Worm (Caenorhabditis elegans): ENCODE measurements around the gene immp-1.
A peak's percentile ranks its signal among the peaks of the same experiment; 100 is the strongest.

Gene immp-1

DNA sequence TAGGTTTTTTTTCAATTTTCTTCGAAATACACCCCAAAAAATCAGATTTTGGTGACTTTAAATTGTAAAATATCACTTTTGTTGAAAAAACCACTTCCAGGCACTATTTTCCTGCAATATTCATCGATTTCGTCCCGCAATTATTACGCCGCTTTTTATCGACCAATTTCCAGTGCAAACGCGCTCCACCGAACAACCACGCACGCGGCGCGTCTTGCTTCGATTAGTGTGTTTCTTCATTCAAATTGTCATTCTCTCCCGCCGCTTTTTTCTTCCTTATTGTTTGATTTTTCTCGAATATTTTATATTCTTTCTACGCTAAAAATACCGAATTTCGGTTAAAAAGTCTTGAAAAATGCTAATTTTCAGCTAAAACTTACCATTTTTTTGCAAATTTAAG is 50.9 kb downstream of the immp-1 start (continued):
- TF ChIP-seq dmd-4 (tag; optimal IDR thresholded peaks at IDR 0.05; ENCODE audit: borderline replicate concordance), result no peak
- peak; percentile 58 for TF ChIP-seq unc-42 (tag; optimal IDR thresholded peaks at IDR 0.05)
- no peak for TF ChIP-seq madf-2 (tag; optimal IDR thresholded peaks at IDR 0.05)
- TF ChIP-seq ceh-34 (tag; optimal IDR thresholded peaks at IDR 0.05), result peak; percentile 23
- no peak for TF ChIP-seq ztf-16 (tag; optimal IDR thresholded peaks at IDR 0.05)
- TF ChIP-seq fkh-6 (tag; optimal IDR thresholded peaks at IDR 0.05), result no peak
- peak; percentile 48 for TF ChIP-seq rnt-1 (tag; optimal IDR thresholded peaks at IDR 0.05)
- no peak for TF ChIP-seq fax-1 (tag; optimal IDR thresholded peaks at IDR 0.05)
- peak; percentile 39 for TF ChIP-seq tbx-2 (tag; optimal IDR thresholded peaks at IDR 0.05)
- TF ChIP-seq gmeb-2 (tag; optimal IDR thresholded peaks at IDR 0.05), result no peak
- TF ChIP-seq ceh-31 (tag; optimal IDR thresholded peaks at IDR 0.05), result peak; percentile 80
- no peak for TF ChIP-seq sox-4 (tag; optimal IDR thresholded peaks at IDR 0.05)
- TF ChIP-seq zip-5 (tag; optimal IDR thresholded peaks at IDR 0.05), result no peak
- no peak for TF ChIP-seq C38D4.7 (GFP tag; optimal IDR thresholded peaks at IDR 0.05)
- TF ChIP-seq hlh-6 (tag; optimal IDR thresholded peaks at IDR 0.05), result no peak
- no peak for TF ChIP-seq odd-2 (tag; optimal IDR thresholded peaks at IDR 0.05)
- no peak for TF ChIP-seq Y22D7AL.16 (tag; optimal IDR thresholded peaks at IDR 0.05)
- TF ChIP-seq hlh-15 (tag; optimal IDR thresholded peaks at IDR 0.05), result no peak
- no peak for TF ChIP-seq ceh-14 (tag; optimal IDR thresholded peaks at IDR 0.05)
- no peak for TF ChIP-seq ceh-24 (tag; optimal IDR thresholded peaks at IDR 0.05)
- no peak for TF ChIP-seq pha-2 (tag; optimal IDR thresholded peaks at IDR 0.05)
- no peak for TF ChIP-seq ceh-45 (GFP tag; IDR thresholded peaks at IDR 0.05)
- TF ChIP-seq unc-86 (tag; optimal IDR thresholded peaks at IDR 0.05), result no peak
- no peak for TF ChIP-seq mec-3 (tag; optimal IDR thresholded peaks at IDR 0.05; ENCODE audit: borderline replicate concordance)
- no peak for TF ChIP-seq ama-1 (optimal IDR thresholded peaks at IDR 0.05)
- TF ChIP-seq pat-9 (tag; optimal IDR thresholded peaks at IDR 0.05), result no peak
- no peak for TF ChIP-seq nhr-232 (tag; optimal IDR thresholded peaks at IDR 0.05)
- no peak for TF ChIP-seq ceh-22 (tag; optimal IDR thresholded peaks at IDR 0.05)
- no peak for TF ChIP-seq hlh-13 (GFP tag; optimal IDR thresholded peaks at IDR 0.05)
- TF ChIP-seq dve-1 (tag; optimal IDR thresholded peaks at IDR 0.05), result peak; percentile 30
- no peak for TF ChIP-seq sdc-2 (tag; optimal IDR thresholded peaks at IDR 0.05)
- TF ChIP-seq unc-55 (GFP tag; optimal IDR thresholded peaks at IDR 0.05), result peak; percentile 40
- TF ChIP-seq ets-4 (tag; optimal IDR thresholded peaks at IDR 0.05), result peak; percentile 35

DNA sequence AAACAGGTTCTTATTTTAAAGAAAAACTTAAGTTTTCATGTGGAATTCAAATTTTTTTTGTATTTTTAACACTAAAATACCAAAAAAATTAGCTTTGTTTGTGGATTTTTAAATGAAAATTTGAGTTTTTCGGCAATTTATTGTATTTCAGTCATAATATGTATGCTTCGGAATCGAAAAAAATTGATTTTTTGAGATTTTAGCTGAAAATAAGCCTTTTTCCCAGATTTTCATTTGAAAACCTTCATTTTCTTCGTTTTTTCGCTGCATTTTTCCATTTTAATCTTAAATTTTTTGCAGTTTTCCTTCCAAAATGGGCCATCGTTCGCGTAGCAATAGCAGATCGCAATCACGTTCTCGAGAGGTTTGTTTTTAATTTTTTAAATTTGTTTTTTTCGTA is 51.4 kb downstream of the immp-1 start, which contains the start of gene rsp-8:
rsp-8 (plus strand) TSS at position 301 of the 400 bp plus-strand sequence.
- TF ChIP-seq dmd-4 (tag; optimal IDR thresholded peaks at IDR 0.05; ENCODE audit: borderline replicate concordance) (no peak), hlh-6 (tag; optimal IDR thresholded peaks at IDR 0.05) (no peak), tbx-7 (tag; optimal IDR thresholded peaks at IDR 0.05) (no peak), mec-3 (tag; optimal IDR thresholded peaks at IDR 0.05; ENCODE audit: borderline replicate concordance) (no peak), che-1 (tag; optimal IDR thresholded peaks at IDR 0.05) (no peak), dve-1 (tag; optimal IDR thresholded peaks at IDR 0.05) (no peak)

All from whole organism, late embryonic.